Fruit fly (Drosophila melanogaster): ENCODE measurements around the gene CG17568.

CG17568 gene

dm6 chr2L:19181153-19181892 lies at the start of gene CG17568:
Gene CG17568, minus strand, starts transcription at chr2L:19181702.
- TF ChIP-seq EcR (GFP tag; optimal IDR thresholded peaks at IDR 0.05) = no peak
- no peak for TF ChIP-seq Dll (optimal IDR thresholded peaks at IDR 0.05)
- TF ChIP-seq CG8478 (optimal IDR thresholded peaks at IDR 0.05) = no peak
- TF ChIP-seq psq (optimal IDR thresholded peaks at IDR 0.05) = no peak
- no peak for TF ChIP-seq pan (optimal IDR thresholded peaks at IDR 0.05)
- TF ChIP-seq usp (GFP tag; optimal IDR thresholded peaks at IDR 0.05) = no peak

dm6 chr2L:19230518-19230917 lies 49.0 kb upstream of the CG17568 start:
- no peak for TF ChIP-seq usp (GFP tag; optimal IDR thresholded peaks at IDR 0.05)
- no peak for TF ChIP-seq psq (optimal IDR thresholded peaks at IDR 0.05)
- TF ChIP-seq pan (optimal IDR thresholded peaks at IDR 0.05) = peak; percentile 21
- no peak for TF ChIP-seq Dll (optimal IDR thresholded peaks at IDR 0.05)

- TF ChIP-seq pan (optimal IDR thresholded peaks at IDR 0.05) = no peak
- TF ChIP-seq EcR (GFP tag; optimal IDR thresholded peaks at IDR 0.05) = no peak
- no peak for TF ChIP-seq Dll (optimal IDR thresholded peaks at IDR 0.05)
- no peak for TF ChIP-seq psq (optimal IDR thresholded peaks at IDR 0.05)
- TF ChIP-seq CG8478 (optimal IDR thresholded peaks at IDR 0.05) = no peak
- no peak for TF ChIP-seq usp (GFP tag; optimal IDR thresholded peaks at IDR 0.05)
Measured at dm6 chr2L:19229059-19229458, 47.6 kb upstream of the CG17568 start.

dm6 chr2L:19227656-19228055 lies 46.2 kb upstream of the CG17568 start:
- TF ChIP-seq CG8478 (optimal IDR thresholded peaks at IDR 0.05) (no peak), psq (optimal IDR thresholded peaks at IDR 0.05) (no peak), Dll (optimal IDR thresholded peaks at IDR 0.05) (no peak), pan (optimal IDR thresholded peaks at IDR 0.05) (no peak), EcR (GFP tag; optimal IDR thresholded peaks at IDR 0.05) (no peak), usp (GFP tag; optimal IDR thresholded peaks at IDR 0.05) (no peak)

dm6 chr2L:19225984-19226914 lies 44.7 kb upstream of the CG17568 start:
- TF ChIP-seq Dll (optimal IDR thresholded peaks at IDR 0.05) (no peak), psq (optimal IDR thresholded peaks at IDR 0.05) (no peak), EcR (GFP tag; optimal IDR thresholded peaks at IDR 0.05) (peak in 1 of 2 experiments; percentile 55), CG8478 (optimal IDR thresholded peaks at IDR 0.05) (no peak), usp (GFP tag; optimal IDR thresholded peaks at IDR 0.05) (no peak), pan (optimal IDR thresholded peaks at IDR 0.05) (peak; percentile 73)

- TF ChIP-seq psq (optimal IDR thresholded peaks at IDR 0.05) = no peak
- TF ChIP-seq CG8478 (optimal IDR thresholded peaks at IDR 0.05) = no peak
- no peak for TF ChIP-seq Dll (optimal IDR thresholded peaks at IDR 0.05)
- no peak for TF ChIP-seq EcR (GFP tag; optimal IDR thresholded peaks at IDR 0.05)
- no peak for TF ChIP-seq pan (optimal IDR thresholded peaks at IDR 0.05)
- TF ChIP-seq usp (GFP tag; optimal IDR thresholded peaks at IDR 0.05) = no peak
Measured at dm6 chr2L:19222311-19222710, 40.8 kb upstream of the CG17568 start.

dm6 chr2L:19220036-19220612 lies 38.6 kb upstream of the CG17568 start:
- TF ChIP-seq psq (optimal IDR thresholded peaks at IDR 0.05) = no peak
- no peak for TF ChIP-seq pan (optimal IDR thresholded peaks at IDR 0.05)
- TF ChIP-seq usp (GFP tag; optimal IDR thresholded peaks at IDR 0.05) = no peak
- TF ChIP-seq CG8478 (optimal IDR thresholded peaks at IDR 0.05) = no peak
- no peak for TF ChIP-seq Dll (optimal IDR thresholded peaks at IDR 0.05)
- TF ChIP-seq EcR (GFP tag; optimal IDR thresholded peaks at IDR 0.05) = no peak

dm6 chr2L:19219473-19219872 lies 38.0 kb upstream of the CG17568 start:
- no peak for TF ChIP-seq Dll (optimal IDR thresholded peaks at IDR 0.05)
- no peak for TF ChIP-seq usp (GFP tag; optimal IDR thresholded peaks at IDR 0.05)
- no peak for TF ChIP-seq CG8478 (optimal IDR thresholded peaks at IDR 0.05)
- TF ChIP-seq pan (optimal IDR thresholded peaks at IDR 0.05) = no peak
- TF ChIP-seq EcR (GFP tag; optimal IDR thresholded peaks at IDR 0.05) = no peak
- TF ChIP-seq psq (optimal IDR thresholded peaks at IDR 0.05) = no peak

dm6 chr2L:19217933-19218332 lies 36.4 kb upstream of the CG17568 start:
- TF ChIP-seq Dll (optimal IDR thresholded peaks at IDR 0.05) (no peak), psq (optimal IDR thresholded peaks at IDR 0.05) (no peak), usp (GFP tag; optimal IDR thresholded peaks at IDR 0.05) (no peak)

dm6 chr2L:19212401-19212800 lies 30.9 kb upstream of the CG17568 start:
- TF ChIP-seq EcR (GFP tag; optimal IDR thresholded peaks at IDR 0.05) = no peak
- TF ChIP-seq usp (GFP tag; optimal IDR thresholded peaks at IDR 0.05) = no peak
- TF ChIP-seq psq (optimal IDR thresholded peaks at IDR 0.05) = no peak
- no peak for TF ChIP-seq pan (optimal IDR thresholded peaks at IDR 0.05)
- TF ChIP-seq CG8478 (optimal IDR thresholded peaks at IDR 0.05) = no peak
- TF ChIP-seq Dll (optimal IDR thresholded peaks at IDR 0.05) = no peak

- no peak for TF ChIP-seq EcR (GFP tag; optimal IDR thresholded peaks at IDR 0.05)
- no peak for TF ChIP-seq CG8478 (optimal IDR thresholded peaks at IDR 0.05)
- no peak for TF ChIP-seq pan (optimal IDR thresholded peaks at IDR 0.05)
- TF ChIP-seq psq (optimal IDR thresholded peaks at IDR 0.05) = no peak
- no peak for TF ChIP-seq Dll (optimal IDR thresholded peaks at IDR 0.05)
- no peak for TF ChIP-seq usp (GFP tag; optimal IDR thresholded peaks at IDR 0.05)
Measured at dm6 chr2L:19208874-19209273, 27.4 kb upstream of the CG17568 start.

dm6 chr2L:19204546-19204945 lies 23.0 kb upstream of the CG17568 start:
- no peak for TF ChIP-seq CG8478 (optimal IDR thresholded peaks at IDR 0.05)
- TF ChIP-seq Dll (optimal IDR thresholded peaks at IDR 0.05) = no peak
- TF ChIP-seq EcR (GFP tag; optimal IDR thresholded peaks at IDR 0.05) = no peak
- no peak for TF ChIP-seq pan (optimal IDR thresholded peaks at IDR 0.05)
- TF ChIP-seq psq (optimal IDR thresholded peaks at IDR 0.05) = no peak
- no peak for TF ChIP-seq usp (GFP tag; optimal IDR thresholded peaks at IDR 0.05)
